Worm (Caenorhabditis elegans): ENCODE measurements around the gene Y22D7AR.3.

DNA sequence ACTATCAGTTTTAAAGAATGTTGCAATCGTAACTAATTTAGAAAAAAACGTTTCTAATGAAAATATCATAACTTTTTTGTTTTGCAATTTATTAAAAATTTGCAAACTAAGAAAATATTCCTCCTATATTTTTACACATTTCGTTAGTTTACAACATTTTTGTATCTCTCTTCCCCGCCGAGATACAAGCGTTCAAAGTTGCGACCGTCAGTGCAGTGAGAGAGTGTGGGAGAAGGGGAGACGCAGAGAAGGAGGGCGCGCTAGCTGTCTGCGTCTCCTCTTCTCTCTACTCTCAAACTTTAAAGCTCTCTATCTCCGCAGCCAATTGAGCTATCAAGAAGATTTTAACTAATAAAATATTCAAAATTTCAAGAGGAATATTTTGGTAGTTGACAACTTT lies 14.7 kb upstream of the Y22D7AR.3 start:
- TF ChIP-seq ztf-29 (GFP tag; IDR thresholded peaks at IDR 0.05) = no peak
- TF ChIP-seq tab-1 (GFP tag; IDR thresholded peaks at IDR 0.05) = no peak
- no peak for TF ChIP-seq ref-1 (GFP tag; conservative IDR thresholded peaks at IDR 0.05)
- no peak for TF ChIP-seq cog-1 (tag; optimal IDR thresholded peaks at IDR 0.05)
- TF ChIP-seq klf-2 (GFP tag; conservative IDR thresholded peaks at IDR 0.05) = no peak
- TF ChIP-seq ztf-23 (GFP tag; IDR thresholded peaks at IDR 0.05) = no peak
- no peak for TF ChIP-seq T22C8.4 (GFP tag; IDR thresholded peaks at IDR 0.05)
- TF ChIP-seq flt-1 (GFP tag; IDR thresholded peaks at IDR 0.05) = no peak
